Fruit fly (Drosophila melanogaster) whole organism, prepupa: Measurements from ENCODE around the gene dbo.

Experiments
- Blimp-1 ChIP-seq: fragments of 200-800 bp; sonication (Bioruptor generic); optimal IDR thresholded peaks from 3 replicates; lab custom pipeline; 2017; ENCODE audit warnings: missing biosample characterization, missing genetic modification characterization, mild to moderate bottlenecking, moderate library complexity, missing genetic modification reagents
- CG10631 ChIP-seq: fragments of 200-800 bp; sonication (Bioruptor generic); optimal IDR thresholded peaks from 2 replicates; lab custom pipeline; 2016; ENCODE audit warnings: missing biosample characterization, missing genetic modification characterization
- CG10669 ChIP-seq: fragments of 200-800 bp; sonication (Bioruptor generic); optimal IDR thresholded peaks from 3 replicates; lab custom pipeline; 2018; ENCODE audit warnings: missing biosample characterization, mild to moderate bottlenecking, missing genetic modification characterization, moderate library complexity
- CG16779 ChIP-seq: fragments of 200-800 bp; sonication (Bioruptor generic); optimal IDR thresholded peaks from 3 replicates; lab custom pipeline; 2017; ENCODE audit warnings: missing biosample characterization, mild to moderate bottlenecking, missing genetic modification characterization
- CG3032 ChIP-seq: fragments of 200-800 bp; optimal IDR thresholded peaks from 2 replicates; lab custom pipeline; 2019; ENCODE audit warnings: missing biosample characterization, mild to moderate bottlenecking, missing genetic modification characterization, moderate library complexity
- CG32006 ChIP-seq: fragments of 200-800 bp; sonication (Bioruptor generic); optimal IDR thresholded peaks from 3 replicates; lab custom pipeline; 2017; ENCODE audit warnings: missing biosample characterization, mild to moderate bottlenecking, missing genetic modification characterization
- CG34406 ChIP-seq: fragments of 200-800 bp; sonication (Bioruptor generic); optimal IDR thresholded peaks from 3 replicates; lab custom pipeline; 2016; ENCODE audit warnings: missing biosample characterization, missing genetic modification characterization
- CG6276 ChIP-seq: fragments of 200-800 bp; sonication (Bioruptor generic); optimal IDR thresholded peaks from 2 replicates; lab custom pipeline; 2017; ENCODE audit warnings: missing biosample characterization, mild to moderate bottlenecking, missing genetic modification characterization
- CG6808 ChIP-seq: fragments of 200-800 bp; sonication (Bioruptor generic); optimal IDR thresholded peaks from 3 replicates; lab custom pipeline; 2017; ENCODE audit warnings: missing biosample characterization, missing genetic modification characterization, mild to moderate bottlenecking, moderate library complexity, missing genetic modification reagents
- CG8119 ChIP-seq: fragments of 200-800 bp; sonication (Bioruptor generic); IDR thresholded peaks from 3 replicates; pipeline ENCODE4 v1.3.6; 2022; ENCODE audit warnings: missing biosample characterization, missing genetic modification characterization
- CG8319 ChIP-seq: fragments of 200-800 bp; sonication (Bioruptor generic); optimal IDR thresholded peaks from 3 replicates; lab custom pipeline; 2016; ENCODE audit warnings: missing biosample characterization, missing genetic modification characterization
- Eip75B ChIP-seq: fragments of 200-800 bp; sonication (Bioruptor generic); optimal IDR thresholded peaks from 3 replicates; lab custom pipeline; 2016; ENCODE audit warnings: missing biosample characterization, missing genetic modification characterization
- Eip78C ChIP-seq: fragments of 200-800 bp; sonication (Bioruptor generic); peaks from one replicate; lab custom pipeline; 2016; ENCODE audit warnings: missing biosample characterization, missing genetic modification characterization
- Eip93F ChIP-seq: fragments of 200-800 bp; sonication (Bioruptor generic); optimal IDR thresholded peaks from 2 replicates; lab custom pipeline; 2016; ENCODE audit warnings: missing biosample characterization, mild to moderate bottlenecking, missing genetic modification characterization
- Ets96B ChIP-seq: fragments of 200-800 bp; optimal IDR thresholded peaks from 2 replicates; lab custom pipeline; 2019; ENCODE audit warnings: missing biosample characterization, mild to moderate bottlenecking, missing genetic modification characterization, moderate library complexity
- Gug ChIP-seq: fragments of 200-800 bp; sonication (Bioruptor generic); IDR thresholded peaks from 2 replicates; pipeline ENCODE4 v1.3.6; 2022; ENCODE audit warnings: missing biosample characterization, missing genetic modification characterization
- Hr38 ChIP-seq: sonication (Bioruptor generic); optimal IDR thresholded peaks from 2 replicates; lab custom pipeline; 2016; ENCODE audit warnings: missing biosample characterization, missing genetic modification characterization
- Hr4 ChIP-seq: fragments of 200-800 bp; sonication (Bioruptor generic); optimal IDR thresholded peaks from 3 replicates; lab custom pipeline; 2016; ENCODE audit warnings: missing biosample characterization, missing genetic modification characterization
- Lpt ChIP-seq: fragments of 200-800 bp; sonication (Bioruptor generic); optimal IDR thresholded peaks from 3 replicates; lab custom pipeline; 2016; ENCODE audit warnings: missing biosample characterization, missing genetic modification characterization
- Met ChIP-seq: fragments of 200-800 bp; sonication (Bioruptor generic); optimal IDR thresholded peaks from 3 replicates; lab custom pipeline; 2016; ENCODE audit warnings: missing biosample characterization, missing genetic modification characterization
- OdsH ChIP-seq: fragments of 200-800 bp; sonication (Bioruptor generic); optimal IDR thresholded peaks from 3 replicates; lab custom pipeline; 2016; ENCODE audit warnings: missing biosample characterization, missing genetic modification characterization
- Smox ChIP-seq: fragments of 200-800 bp; sonication (Bioruptor generic); optimal IDR thresholded peaks from 3 replicates; lab custom pipeline; 2016; ENCODE audit warnings: missing biosample characterization, missing genetic modification characterization
- Sox14 ChIP-seq: fragments of 200-800 bp; sonication (Bioruptor generic); optimal IDR thresholded peaks from 3 replicates; lab custom pipeline; 2016; ENCODE audit warnings: missing biosample characterization, missing genetic modification characterization
- Sox15 ChIP-seq: fragments of 200-800 bp; sonication (Bioruptor generic); optimal IDR thresholded peaks from 3 replicates; lab custom pipeline; 2016; ENCODE audit warnings: missing biosample characterization, missing genetic modification characterization
- acj6 ChIP-seq: fragments of 200-800 bp; sonication (Bioruptor generic); optimal IDR thresholded peaks from 3 replicates; lab custom pipeline; 2016; ENCODE audit warnings: missing biosample characterization, missing genetic modification characterization
- cyc ChIP-seq: fragments of 200-800 bp; sonication (Bioruptor generic); optimal IDR thresholded peaks from 3 replicates; lab custom pipeline; 2016; ENCODE audit warnings: missing biosample characterization, missing genetic modification characterization
- dac ChIP-seq: fragments of 200-800 bp; sonication (Bioruptor generic); optimal IDR thresholded peaks from 2 replicates; lab custom pipeline; 2017; ENCODE audit warnings: missing biosample characterization, mild to moderate bottlenecking, missing genetic modification characterization
- dsx ChIP-seq: fragments of 200-800 bp; optimal IDR thresholded peaks from 3 replicates; lab custom pipeline; 2019; ENCODE audit warnings: missing biosample characterization, mild to moderate bottlenecking, missing genetic modification characterization, moderate library complexity; ENCODE audit not compliant: poor library complexity, severe bottlenecking
- eg ChIP-seq: fragments of 200-800 bp; sonication (Bioruptor generic); IDR thresholded peaks from 3 replicates; pipeline ENCODE4 v1.3.6; 2022; ENCODE audit warnings: missing biosample characterization, missing genetic modification characterization
- fd59A ChIP-seq: fragments of 200-800 bp; sonication (Bioruptor generic); optimal IDR thresholded peaks from 2 replicates; lab custom pipeline; 2017; ENCODE audit warnings: missing biosample characterization, mild to moderate bottlenecking, missing genetic modification characterization, missing genetic modification reagents
- fd85E ChIP-seq: fragments of 200-800 bp; sonication (Bioruptor generic); optimal IDR thresholded peaks from 3 replicates; lab custom pipeline; 2016; ENCODE audit warnings: missing biosample characterization, missing genetic modification characterization
- fkh ChIP-seq: fragments of 200-800 bp; sonication (Bioruptor generic); optimal IDR thresholded peaks from 3 replicates; lab custom pipeline; 2017; ENCODE audit warnings: missing biosample characterization, mild to moderate bottlenecking, missing genetic modification characterization, moderate library complexity
- net ChIP-seq: fragments of 200-800 bp; sonication (Bioruptor generic); optimal IDR thresholded peaks from 3 replicates; lab custom pipeline; 2016; ENCODE audit warnings: missing biosample characterization, missing genetic modification characterization
- pdm3 ChIP-seq: fragments of 200-800 bp; sonication (Bioruptor generic); optimal IDR thresholded peaks from 3 replicates; lab custom pipeline; 2016; ENCODE audit warnings: missing biosample characterization, missing genetic modification characterization
- salr ChIP-seq, 2 experiments: fragments of 200-800 bp; sonication (Bioruptor generic); optimal IDR thresholded peaks; 3 replicates each; lab custom pipeline; 2016 to 2018; ENCODE audit warnings: missing biosample characterization in 2 of 2, missing genetic modification characterization in 2 of 2, mild to moderate bottlenecking in 1 of 2
- spab ChIP-seq: fragments of 200-800 bp; sonication (Bioruptor generic); optimal IDR thresholded peaks from 2 replicates; lab custom pipeline; 2017; ENCODE audit warnings: missing biosample characterization, mild to moderate bottlenecking, missing genetic modification characterization, missing genetic modification reagents
- ss ChIP-seq, 2 experiments: fragments of 200-800 bp; sonication (Bioruptor generic); optimal IDR thresholded peaks; 2 replicates in 1 of 2; 3 replicates in 1 of 2; lab custom pipeline; 2017 to 2018; ENCODE audit warnings: mild to moderate bottlenecking in 2 of 2, missing biosample characterization in 2 of 2, missing genetic modification characterization in 2 of 2, moderate library complexity in 1 of 2
- svp ChIP-seq: fragments of 200-800 bp; sonication (Bioruptor generic); peaks from one replicate; lab custom pipeline; 2016; ENCODE audit warnings: missing biosample characterization, missing genetic modification characterization
- topi ChIP-seq: fragments of 200-800 bp; sonication (Bioruptor generic); optimal IDR thresholded peaks from 3 replicates; lab custom pipeline; 2016; ENCODE audit warnings: missing biosample characterization, missing genetic modification characterization
- vri ChIP-seq: fragments of 200-800 bp; sonication (Bioruptor generic); optimal IDR thresholded peaks from 3 replicates; lab custom pipeline; 2016; ENCODE audit warnings: missing biosample characterization, mild to moderate bottlenecking, missing genetic modification characterization

The dbo gene

dm6 chr3L:15847655-15848054 lies 21.0 kb downstream of the dbo start (continued):
- TF ChIP-seq Lpt = no peak
- TF ChIP-seq CG10669 (GFP tag; lab: Kevin White, UChicago) = no peak
- TF ChIP-seq salr (GFP tag; optimal IDR thresholded peaks at IDR 0.05; lab: Kevin White, UChicago) = no peak
- peak; percentile 37 for TF ChIP-seq Smox (GFP tag; lab: Kevin White, UChicago)
- peak; percentile 26 for TF ChIP-seq fd59A (GFP tag; lab: Kevin White, UChicago)
- TF ChIP-seq Eip75B (GFP tag; lab: Kevin White, UChicago) = peak; percentile 24
- no peak for TF ChIP-seq Ets96B (tag; lab: Kevin White, UChicago)
- no peak for TF ChIP-seq CG32006 (GFP tag; lab: Kevin White, UChicago)
- no peak for TF ChIP-seq dac
- TF ChIP-seq Gug (GFP tag; lab: Robert Waterston, UW) = no peak
- no peak for TF ChIP-seq Eip93F (GFP tag; lab: Kevin White, UChicago)
- TF ChIP-seq CG8319 (GFP tag; lab: Kevin White, UChicago) = no peak
- no peak for TF ChIP-seq fkh
- no peak for TF ChIP-seq CG3032 (tag; lab: Kevin White, UChicago)
- TF ChIP-seq Sox15 (GFP tag; lab: Kevin White, UChicago) = peak; percentile 33
- no peak for TF ChIP-seq CG6276 (GFP tag; lab: Kevin White, UChicago)
- no peak for TF ChIP-seq CG8119 (GFP tag; lab: Robert Waterston, UW)
- TF ChIP-seq svp = peak; percentile 62
- peak in 1 of 2 experiments; percentile 10 for TF ChIP-seq ss (GFP tag; optimal IDR thresholded peaks at IDR 0.05; lab: Kevin White, UChicago)
- peak; percentile 49 for TF ChIP-seq CG10631 (GFP tag; lab: Kevin White, UChicago)
- TF ChIP-seq topi (GFP tag; lab: Kevin White, UChicago) = peak; percentile 59
- no peak for TF ChIP-seq Sox14 (GFP tag; lab: Kevin White, UChicago)
- TF ChIP-seq dsx (GFP tag; lab: Kevin White, UChicago) = no peak
- TF ChIP-seq, all 60 proteins: peak for 28

dm6 chr3L:15856035-15856434 lies 29.3 kb downstream of the dbo start:
- TF ChIP-seq CG3032 (tag; lab: Kevin White, UChicago) (no peak), OdsH (GFP tag; lab: Kevin White, UChicago) (no peak), Met (no peak), vri (GFP tag; lab: Kevin White, UChicago) (no peak), fd85E (no peak), pdm3 (no peak), Hr4 (GFP tag; lab: Kevin White, UChicago) (no peak), Hr38 (GFP tag; lab: Kevin White, UChicago) (no peak), Eip75B (GFP tag; lab: Kevin White, UChicago) (no peak), acj6 (GFP tag; lab: Kevin White, UChicago) (no peak), eg (GFP tag; lab: Robert Waterston, UW) (no peak), Blimp-1 (GFP tag; lab: Kevin White, UChicago) (no peak), dac (no peak), CG32006 (GFP tag; lab: Kevin White, UChicago) (no peak), svp (no peak), CG16779 (tag; lab: Kevin White, UChicago) (no peak), cyc (GFP tag; lab: Kevin White, UChicago) (no peak), topi (GFP tag; lab: Kevin White, UChicago) (no peak)

- peak; percentile 18 for TF ChIP-seq acj6 (GFP tag; lab: Kevin White, UChicago)
- TF ChIP-seq CG6808 = peak; percentile 24
- TF ChIP-seq OdsH (GFP tag; lab: Kevin White, UChicago) = peak; percentile 17
- TF ChIP-seq net (GFP tag; lab: Kevin White, UChicago) = no peak
- peak; percentile 6 for TF ChIP-seq CG6276 (GFP tag; lab: Kevin White, UChicago)
- no peak for TF ChIP-seq vri (GFP tag; lab: Kevin White, UChicago)
- peak; percentile 20 for TF ChIP-seq svp
- peak; percentile 44 for TF ChIP-seq Ets96B (tag; lab: Kevin White, UChicago)
- TF ChIP-seq CG32006 (GFP tag; lab: Kevin White, UChicago) = peak; percentile 57
- TF ChIP-seq pdm3 = no peak
- peak; percentile 70 for TF ChIP-seq Eip78C (GFP tag; lab: Kevin White, UChicago)
- TF ChIP-seq Lpt = no peak
- TF ChIP-seq topi (GFP tag; lab: Kevin White, UChicago) = no peak
- no peak for TF ChIP-seq cyc (GFP tag; lab: Kevin White, UChicago)
- 0 out of 3 replicates have a peak, but pooled peaks have one; percentile 20 for TF ChIP-seq CG8119 (GFP tag; lab: Robert Waterston, UW)
- peak; percentile 19 for TF ChIP-seq CG34406 (GFP tag; lab: Kevin White, UChicago)
- TF ChIP-seq spab (GFP tag; lab: Kevin White, UChicago) = peak; percentile 3
- peak; percentile 32 for TF ChIP-seq CG10669 (GFP tag; lab: Kevin White, UChicago)
- TF ChIP-seq ss (GFP tag; optimal IDR thresholded peaks at IDR 0.05; lab: Kevin White, UChicago) = peak in 1 of 2 experiments; percentile 33
Observed at dm6 chr3L:15877520-15877919, 50.8 kb downstream of the dbo start.
